Worm (Caenorhabditis elegans): Measurements from ENCODE around the gene glr-4.

glr-4 gene

DNA sequence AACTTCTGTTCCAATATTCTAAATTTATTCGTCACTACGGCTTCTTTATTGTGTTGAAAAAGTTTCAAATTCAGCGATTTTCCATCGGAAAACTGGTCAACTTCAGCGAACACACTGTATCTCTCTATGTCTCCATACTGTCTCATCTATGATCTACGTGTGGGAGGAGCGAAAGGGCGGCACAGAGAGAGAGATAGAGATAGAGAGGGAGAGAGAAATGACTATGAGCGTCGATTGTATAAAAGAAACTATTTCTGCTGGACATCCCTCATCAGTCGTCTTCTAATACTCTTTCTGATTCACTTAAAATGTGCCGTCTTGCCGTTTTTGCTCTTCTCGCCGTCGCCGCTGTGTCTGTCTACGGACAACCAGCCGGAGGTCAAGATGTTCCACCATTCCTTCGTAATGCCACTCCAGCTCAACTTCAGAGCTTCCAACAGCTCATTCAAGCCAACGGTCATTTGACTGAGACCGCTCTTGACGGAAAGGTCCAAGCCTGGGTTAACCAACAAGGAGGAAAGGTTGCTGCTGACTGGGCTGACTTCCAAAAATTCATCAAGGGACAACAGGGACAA is 3.7 kb downstream of the glr-4 start, which contains the start of gene srlf-1:
srlf-1 (plus strand) TSS at position 268 of the 575 bp plus-strand sequence.
- no peak for TF ChIP-seq unc-62 (GFP tag; optimal IDR thresholded peaks at IDR 0.05)

DNA sequence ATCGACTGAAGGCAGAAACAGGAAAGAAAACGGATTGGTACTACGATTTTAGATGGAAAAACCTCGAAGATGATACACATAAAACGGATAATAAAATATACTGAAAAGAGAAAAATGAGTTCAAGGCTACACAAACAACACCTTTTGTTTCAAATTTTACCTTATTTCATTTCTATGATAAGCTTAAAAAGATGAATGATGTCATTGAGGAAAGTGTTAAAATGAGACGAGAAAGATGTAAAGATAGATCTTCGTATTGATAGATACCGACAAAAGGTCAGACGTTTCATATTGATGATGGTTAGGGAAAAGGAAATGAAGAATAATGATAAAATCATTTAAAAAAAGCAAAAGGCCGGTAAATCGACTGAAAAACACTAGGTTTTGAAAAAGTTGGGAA is 4.5 kb downstream of the glr-4 start:
- no peak for TF ChIP-seq unc-62 (GFP tag; optimal IDR thresholded peaks at IDR 0.05)

DNA sequence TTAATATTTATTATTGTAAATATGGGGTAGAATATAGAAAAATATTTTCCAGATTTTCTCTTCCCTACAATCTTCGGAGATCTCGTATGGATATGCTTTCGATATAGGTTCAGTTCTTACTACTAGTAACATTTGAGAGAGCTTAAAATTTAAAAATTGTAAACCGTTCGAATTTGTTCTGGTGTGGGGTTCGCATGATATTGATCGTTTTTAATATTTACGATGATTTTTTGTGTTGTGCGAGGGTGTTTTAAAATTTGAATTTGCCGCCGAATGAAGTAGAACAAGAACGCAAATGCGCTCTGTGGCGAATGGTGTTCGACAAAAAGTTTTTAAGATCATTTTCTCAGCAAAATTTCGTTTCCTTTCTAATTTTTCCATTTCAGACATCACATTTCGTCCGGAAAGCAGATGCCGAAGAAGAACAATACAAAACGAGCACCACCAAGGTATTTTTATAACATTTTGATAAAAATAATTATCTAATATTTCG is 10.6 kb downstream of the glr-4 start, which contains the start of gene skr-17:
skr-17 (plus strand) TSS at position 51 of the 493 bp plus-strand sequence.
- TF ChIP-seq unc-62 (GFP tag; optimal IDR thresholded peaks at IDR 0.05) = no peak

DNA sequence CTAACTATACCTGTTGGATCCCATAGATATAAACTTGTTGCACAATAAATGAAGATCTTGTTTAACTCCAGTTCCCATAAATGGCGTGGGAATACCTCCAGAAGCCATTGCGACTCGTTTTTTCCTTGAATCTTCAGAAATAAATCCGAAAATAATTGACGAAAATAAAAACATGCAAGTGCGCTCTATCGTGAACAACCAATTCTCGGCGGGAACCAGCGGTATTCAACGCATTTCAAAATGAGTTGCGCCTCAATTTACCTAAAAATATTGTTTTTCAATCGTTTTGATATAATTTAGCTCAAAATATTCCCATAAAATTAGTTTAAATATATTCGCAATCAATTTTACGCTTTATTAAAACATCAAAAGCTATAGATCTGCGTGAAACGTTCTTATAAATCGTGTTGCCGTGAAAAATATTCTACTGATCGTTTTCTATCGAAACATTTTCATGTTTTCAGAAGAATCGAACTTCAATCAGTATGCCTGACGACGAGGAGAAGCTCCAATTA is 13.0 kb downstream of the glr-4 start, which contains the start of the genes snpc-1.1 and spdl-1:
snpc-1.1 (minus strand) TSS at position 200 of the 515 bp plus-strand sequence.
spdl-1 (plus strand) TSS at position 465 of the 515 bp plus-strand sequence.
- no peak for TF ChIP-seq unc-62 (GFP tag; optimal IDR thresholded peaks at IDR 0.05)

DNA sequence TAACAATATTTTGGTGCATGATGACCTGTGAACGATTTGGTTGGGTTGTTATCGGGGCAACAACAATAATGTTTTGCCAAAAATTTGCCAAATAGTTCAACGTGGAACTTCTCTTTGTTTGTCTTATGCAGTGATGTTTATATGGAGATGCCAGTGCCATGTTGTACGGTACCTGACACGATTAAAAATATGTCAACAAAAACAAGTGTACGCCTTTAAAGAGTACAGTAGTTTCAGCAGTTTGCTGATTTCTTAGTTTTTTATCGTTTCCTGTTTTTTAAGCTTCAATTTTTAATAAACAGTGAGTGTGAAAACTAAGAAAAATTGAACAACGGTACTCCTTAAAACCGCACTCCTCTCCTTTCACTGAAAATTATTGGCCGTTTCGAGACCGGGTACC is 15.8 kb downstream of the glr-4 start:
- TF ChIP-seq unc-62 (GFP tag; optimal IDR thresholded peaks at IDR 0.05) = no peak

DNA sequence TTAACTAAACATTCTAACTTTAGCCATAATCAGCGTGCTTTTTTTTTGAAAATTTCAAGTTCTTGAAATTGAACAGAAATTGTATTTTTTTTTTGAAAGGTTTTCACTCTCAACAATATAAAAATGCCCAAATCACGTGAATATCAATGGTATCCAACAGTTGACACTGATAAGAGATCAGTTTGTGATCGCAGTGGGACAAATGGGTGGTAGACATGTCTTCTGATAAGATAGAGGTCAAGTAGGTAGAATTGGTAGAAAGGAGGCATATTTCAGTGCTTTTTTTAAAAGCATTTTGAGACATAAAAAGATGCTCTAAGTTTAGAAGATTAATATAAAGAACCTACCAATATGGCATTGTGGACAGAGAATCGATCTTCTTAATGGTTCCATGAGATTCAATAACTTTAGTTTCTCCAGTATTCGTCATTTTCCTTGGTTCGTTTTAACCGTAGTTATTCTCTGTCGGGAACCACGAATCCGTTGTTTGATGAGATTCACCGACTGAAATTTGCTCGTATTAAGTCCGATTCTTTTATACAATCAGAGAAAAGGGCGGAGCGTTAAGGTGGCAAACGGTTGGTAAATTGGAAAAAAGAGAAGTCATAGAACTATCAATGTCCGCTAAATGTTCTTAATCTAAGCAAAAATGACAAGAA is 16.7 kb downstream of the glr-4 start, which contains the start of gene mthf-1:
mthf-1 (minus strand) TSS at position 504 of the 659 bp plus-strand sequence.
- TF ChIP-seq unc-62 (GFP tag; optimal IDR thresholded peaks at IDR 0.05) = no peak

DNA sequence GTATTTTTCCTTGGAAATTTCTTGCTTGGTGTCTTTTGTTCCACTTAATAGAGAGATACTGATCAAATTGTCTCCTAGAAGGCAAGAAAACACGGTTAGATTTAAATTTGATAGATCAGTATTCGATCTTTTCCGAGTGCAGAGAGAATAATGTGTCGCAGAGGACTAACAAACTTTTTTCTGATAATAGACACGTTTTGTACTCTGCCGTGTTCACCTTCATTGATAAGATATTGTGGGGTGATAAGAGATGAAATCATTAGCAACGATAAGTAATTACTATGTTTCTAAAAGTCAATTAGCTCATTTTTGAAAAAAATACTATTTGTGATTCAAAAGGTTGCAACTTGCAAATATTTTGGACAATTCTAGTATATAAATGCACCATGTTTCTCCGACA is 17.4 kb downstream of the glr-4 start:
- TF ChIP-seq unc-62 (GFP tag; optimal IDR thresholded peaks at IDR 0.05) = no peak

DNA sequence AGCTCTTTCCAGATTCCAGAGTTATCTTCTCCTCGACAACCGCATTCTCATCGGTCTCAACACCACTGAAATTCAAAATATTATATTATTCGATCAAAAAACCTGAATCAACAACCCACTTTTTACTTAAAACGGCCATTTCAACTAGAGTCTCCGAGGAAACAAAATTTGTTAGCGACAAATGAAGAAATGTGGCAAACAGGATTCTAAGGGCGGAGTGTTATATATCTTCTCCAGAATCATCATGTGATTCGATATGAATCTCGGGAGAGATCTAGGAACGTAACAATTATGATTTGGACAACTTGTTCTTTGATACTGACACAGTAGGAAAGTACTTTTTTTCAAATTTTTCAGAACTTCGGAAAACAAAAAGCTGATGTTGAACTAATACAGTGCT is 17.9 kb downstream of the glr-4 start:
- no peak for TF ChIP-seq unc-62 (GFP tag; optimal IDR thresholded peaks at IDR 0.05)

DNA sequence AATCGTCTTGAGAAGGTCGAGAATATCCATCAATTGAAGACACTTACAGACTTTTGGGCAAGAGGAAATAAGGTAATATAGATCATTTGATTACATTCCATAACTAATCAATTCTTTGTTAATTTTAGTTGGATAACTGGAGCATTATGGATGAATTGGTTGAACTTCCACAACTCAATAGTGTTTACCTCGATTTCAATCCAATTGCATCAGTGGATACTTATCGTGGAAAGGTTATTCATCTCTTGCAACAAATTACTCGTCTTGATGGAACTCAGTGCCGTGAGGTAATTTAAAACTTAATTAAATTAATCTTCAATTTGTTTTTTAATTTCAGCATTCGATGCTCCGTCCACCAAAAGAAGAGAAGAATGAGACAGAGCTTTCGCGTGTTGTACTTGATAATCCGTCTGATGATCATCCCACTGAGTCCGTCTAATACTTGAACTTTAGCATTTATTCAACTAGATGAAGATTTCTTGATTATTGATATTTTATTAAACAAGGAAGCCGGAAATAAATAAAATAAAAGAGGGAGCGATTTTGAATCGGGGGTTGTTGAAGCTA is 20.6 kb downstream of the glr-4 start:
- no peak for TF ChIP-seq unc-62 (GFP tag; optimal IDR thresholded peaks at IDR 0.05)

DNA sequence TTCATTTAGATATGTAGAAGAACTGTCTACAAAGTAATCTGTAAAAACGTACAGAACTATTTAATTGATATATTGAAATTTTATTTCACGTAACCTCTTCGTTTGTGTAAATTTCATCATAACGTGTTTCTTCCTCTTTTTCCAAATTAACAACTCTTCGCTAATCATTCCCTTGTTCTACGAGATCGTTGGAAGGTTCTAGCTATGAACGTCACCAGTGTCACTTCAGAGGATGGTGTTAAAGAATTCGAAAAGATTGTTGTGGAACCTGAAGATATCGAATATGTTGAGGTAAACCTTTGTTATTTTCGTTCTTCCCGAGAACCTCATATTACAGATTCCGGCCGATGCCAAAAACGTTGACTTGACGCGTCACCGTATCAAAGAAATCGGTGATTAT is 21.7 kb downstream of the glr-4 start, which contains the start of gene C06A8.6:
C06A8.6 (plus strand) TSS at position 89 of the 400 bp plus-strand sequence.
- TF ChIP-seq unc-62 (GFP tag; optimal IDR thresholded peaks at IDR 0.05) = no peak

DNA sequence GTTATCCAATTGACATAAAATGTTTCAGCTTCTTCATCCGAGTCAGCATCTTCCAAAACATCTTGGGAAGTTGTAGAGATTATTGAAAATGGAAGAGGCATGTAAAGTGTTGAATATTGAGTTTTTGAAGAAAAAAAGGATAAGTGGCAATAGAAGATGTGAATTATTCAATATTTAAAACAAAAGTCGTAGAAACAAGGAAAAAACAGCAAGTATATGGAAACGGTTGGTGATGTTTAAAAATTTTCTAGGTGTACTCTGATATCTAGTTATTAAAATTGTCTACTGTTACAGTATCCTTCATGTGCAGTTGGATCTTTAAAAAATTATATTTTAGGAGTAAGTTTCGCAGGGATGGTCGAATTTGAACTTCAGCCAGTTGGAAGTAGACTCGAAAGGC is 22.2 kb downstream of the glr-4 start, which contains the start of gene C06A8.8:
C06A8.8 (minus strand) TSS at position 101 of the 400 bp plus-strand sequence.
- no peak for TF ChIP-seq unc-62 (GFP tag; optimal IDR thresholded peaks at IDR 0.05)

DNA sequence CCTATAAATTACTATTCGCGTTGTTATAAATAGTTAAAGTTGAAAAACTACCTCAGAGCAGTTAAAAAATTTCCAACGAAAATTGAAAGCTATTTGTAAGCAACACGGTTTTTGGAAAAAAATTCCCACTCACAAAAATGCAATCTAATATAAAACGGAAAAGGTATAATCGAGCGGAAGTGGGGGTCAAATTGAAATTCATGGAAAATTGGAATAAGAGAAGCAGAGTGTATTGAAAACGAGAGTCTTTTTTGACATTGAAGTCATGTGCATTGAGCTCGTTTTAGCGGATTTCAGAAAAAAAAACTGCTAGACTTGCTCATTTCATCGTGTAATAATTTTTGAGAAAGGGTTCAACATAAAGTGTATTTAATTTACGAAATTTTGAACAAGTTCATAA is 23.9 kb downstream of the glr-4 start:
- no peak for TF ChIP-seq unc-62 (GFP tag; optimal IDR thresholded peaks at IDR 0.05)

DNA sequence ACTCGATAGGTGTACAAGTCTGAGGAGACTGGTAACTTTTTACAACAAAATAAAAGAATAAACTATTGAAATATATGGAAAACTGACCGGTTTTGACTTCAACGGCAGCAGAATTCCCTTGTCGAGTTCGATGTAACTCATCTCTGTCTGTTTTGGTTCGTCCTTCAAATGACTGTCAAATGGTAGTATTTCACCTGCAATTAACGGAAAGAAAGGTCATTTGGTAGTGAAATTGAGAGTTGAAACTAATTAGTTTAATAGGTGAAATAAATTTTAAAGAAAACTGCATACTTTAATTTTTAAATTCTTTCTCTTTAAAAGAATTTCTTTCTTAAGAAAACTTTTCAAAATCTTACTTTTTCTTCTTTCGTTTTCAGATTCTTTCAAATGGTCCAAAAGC is 24.9 kb downstream of the glr-4 start:
- no peak for TF ChIP-seq unc-62 (GFP tag; optimal IDR thresholded peaks at IDR 0.05)

DNA sequence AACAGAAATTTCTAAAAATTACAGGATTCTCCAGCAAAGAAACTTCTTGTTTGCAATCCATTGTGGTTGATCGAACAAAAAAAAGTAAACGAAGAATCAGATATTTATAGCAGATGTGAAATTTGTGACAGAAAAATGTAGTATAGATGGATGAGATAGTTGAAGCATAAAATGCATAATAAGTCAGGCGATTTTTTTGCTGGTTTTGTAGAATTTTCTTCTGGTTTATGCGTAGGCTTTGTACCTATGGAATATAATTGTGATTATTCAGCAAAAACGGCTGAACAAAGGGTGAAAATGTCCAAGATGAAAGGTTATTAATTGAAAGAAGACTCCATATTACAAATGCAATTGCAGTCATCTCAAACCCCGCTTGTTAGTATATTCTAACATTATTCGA is 28.7 kb downstream of the glr-4 start, which contains the start of gene srh-39:
srh-39 (minus strand) TSS at position 101 of the 400 bp plus-strand sequence.
- no peak for TF ChIP-seq unc-62 (GFP tag; optimal IDR thresholded peaks at IDR 0.05)

DNA sequence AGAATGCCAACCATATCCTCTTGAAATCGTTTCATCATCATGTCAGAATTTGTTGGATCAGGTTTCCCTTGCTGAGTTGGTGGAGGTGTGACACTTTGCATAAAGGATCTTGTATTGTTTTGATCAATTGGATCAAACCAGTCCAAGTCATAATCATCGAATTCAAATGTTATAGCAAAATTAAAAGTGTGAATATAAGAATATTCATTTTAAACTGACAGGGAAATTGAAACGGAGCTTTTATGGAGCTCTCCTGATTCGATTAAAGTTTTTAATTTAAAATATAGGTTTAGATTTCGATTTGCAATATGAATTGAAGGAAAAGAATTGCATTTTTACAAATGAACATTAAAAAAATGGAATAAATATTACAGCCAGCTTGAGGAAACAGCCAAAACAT is 30.6 kb downstream of the glr-4 start, which contains the start of gene B0228.9:
B0228.9 (minus strand) TSS at position 101 of the 400 bp plus-strand sequence.
- TF ChIP-seq unc-62 (GFP tag; optimal IDR thresholded peaks at IDR 0.05) = no peak

DNA sequence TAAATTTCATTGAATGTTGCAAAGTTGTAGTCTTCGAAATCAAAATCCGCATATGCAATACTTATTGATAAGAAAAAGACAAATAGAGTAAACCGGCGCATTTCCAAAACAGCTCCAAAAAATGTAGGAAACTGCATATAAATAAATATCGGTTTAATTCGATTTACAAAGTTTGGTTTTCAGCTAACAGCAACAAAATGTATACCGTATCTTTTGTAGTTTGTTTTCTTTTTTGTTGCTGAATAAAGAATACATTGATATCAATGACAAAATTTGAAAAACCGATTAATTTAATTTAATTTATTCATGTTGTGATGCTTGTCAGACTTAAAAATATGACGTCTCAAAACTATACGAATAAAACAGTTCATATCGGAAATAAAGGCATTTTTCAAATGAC is 32.7 kb downstream of the glr-4 start, which contains the start of gene B0228.8:
B0228.8 (minus strand) TSS at position 101 of the 400 bp plus-strand sequence.
- no peak for TF ChIP-seq unc-62 (GFP tag; optimal IDR thresholded peaks at IDR 0.05)

Data from whole organism, dauer.